Worm (Caenorhabditis elegans): ENCODE results near the gene F55G7.1.

DNA sequence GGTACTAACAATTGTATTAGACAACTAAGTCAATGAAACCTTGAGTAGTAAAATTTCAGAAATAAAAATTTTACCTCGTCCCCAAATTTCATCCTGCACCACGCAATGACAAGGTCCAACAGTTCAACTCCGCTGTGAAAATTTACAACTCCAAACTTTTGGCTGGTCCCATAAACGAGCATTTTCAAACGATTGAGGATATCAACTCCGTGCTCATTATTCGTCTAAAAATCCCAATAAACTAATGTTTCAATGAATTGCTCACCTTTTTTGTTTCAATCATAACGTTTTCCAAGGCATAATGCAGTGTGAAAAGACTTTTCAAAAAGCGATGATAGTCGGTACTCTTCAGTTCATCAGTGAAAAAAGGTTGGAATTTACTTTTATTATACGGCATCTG is 17.6 kb upstream of the F55G7.1 start:
- no peak for TF ChIP-seq ama-1 (optimal IDR thresholded peaks at IDR 0.05)
- no peak for TF ChIP-seq nhr-12 (tag; optimal IDR thresholded peaks at IDR 0.05)
- no peak for TF ChIP-seq egl-27 (tag; optimal IDR thresholded peaks at IDR 0.05)
- TF ChIP-seq elt-2 (tag; optimal IDR thresholded peaks at IDR 0.05): no peak
- no peak for TF ChIP-seq jun-1 (tag; optimal IDR thresholded peaks at IDR 0.05)
- no peak for TF ChIP-seq hmg-11 (tag; optimal IDR thresholded peaks at IDR 0.05)
- no peak for TF ChIP-seq nhr-11 (tag; optimal IDR thresholded peaks at IDR 0.05)
- TF ChIP-seq fkh-10 (GFP tag; optimal IDR thresholded peaks at IDR 0.05): no peak
- TF ChIP-seq pqm-1 (tag; optimal IDR thresholded peaks at IDR 0.05): no peak
